Fruit fly (Drosophila melanogaster) Kc167 (cell line): ENCODE results near the gene Dlc90F.

Source experiments
- Myc ChIP-seq: fragments of >200 bp; optimal IDR thresholded peaks from 2 replicates; lab custom pipeline; 2017; ENCODE audit warnings: missing external identifiers
- Sin3A ChIP-seq: fragments of >200 bp; optimal IDR thresholded peaks from 2 replicates; lab custom pipeline; 2018; ENCODE audit warnings: missing external identifiers
- psq ChIP-seq: fragments of >200 bp; optimal IDR thresholded peaks from 2 replicates; lab custom pipeline; 2017; ENCODE audit warnings: missing external identifiers
- ttk ChIP-seq: sonication (Bioruptor generic); optimal IDR thresholded peaks from 2 replicates; lab custom pipeline; 2017; ENCODE audit warnings: missing external identifiers

- TF ChIP-seq Myc (lab: Kevin White, UChicago) (no peak), ttk (lab: Kevin White, UChicago) (no peak), psq (lab: Kevin White, UChicago) (no peak), Sin3A (lab: Kevin White, UChicago) (no peak)
Observed at dm6 chr3R:18279494-18279893, 19.5 kb upstream of the Dlc90F start, which contains the start of gene CG7142.
